Fruit fly (Drosophila melanogaster) whole organism, embryonic: ENCODE results near the gene Nepl20.

Experiments
- Antp ChIP-seq: fragments of 200-800 bp; sonication (Bioruptor generic); optimal IDR thresholded peaks from 3 replicates; lab custom pipeline; 2016; ENCODE audit warnings: missing biosample characterization, missing genetic modification characterization
- Bgb ChIP-seq: fragments of 200-800 bp; sonication (Bioruptor generic); IDR thresholded peaks from 2 replicates; pipeline ENCODE4 v1.3.6; 2022; ENCODE audit warnings: missing biosample characterization, missing genetic modification characterization; ENCODE audit not compliant: partially characterized antibody
- CG10654 ChIP-seq: fragments of 200-800 bp; sonication (Bioruptor generic); optimal IDR thresholded peaks from 2 replicates; lab custom pipeline; 2016; ENCODE audit warnings: missing biosample characterization, missing genetic modification characterization
- CG10979 ChIP-seq: fragments of 200-800 bp; sonication (Bioruptor generic); optimal IDR thresholded peaks from 2 replicates; lab custom pipeline; 2018; ENCODE audit warnings: missing biosample characterization, mild to moderate bottlenecking, missing genetic modification characterization, moderate library complexity
- CG11695 ChIP-seq: fragments of 200-800 bp; sonication (Bioruptor generic); IDR thresholded peaks from 3 replicates; pipeline ENCODE4 v1.3.6; 2022; ENCODE audit warnings: missing biosample characterization, missing genetic modification characterization
- CG12236 ChIP-seq: fragments of 200-800 bp; sonication (Bioruptor generic); optimal IDR thresholded peaks from 2 replicates; lab custom pipeline; 2016; ENCODE audit warnings: missing biosample characterization, missing genetic modification characterization
- CG1233 ChIP-seq: fragments of 200-800 bp; sonication (Bioruptor generic); optimal IDR thresholded peaks from 4 replicates; lab custom pipeline; 2018; ENCODE audit warnings: missing biosample characterization, mild to moderate bottlenecking, missing genetic modification characterization
- CG12391 ChIP-seq: fragments of 200-800 bp; sonication (Bioruptor generic); optimal IDR thresholded peaks from 3 replicates; lab custom pipeline; 2018; ENCODE audit warnings: missing biosample characterization, mild to moderate bottlenecking, missing genetic modification characterization, moderate library complexity
- CG1529 ChIP-seq: fragments of 200-800 bp; sonication (Bioruptor generic); optimal IDR thresholded peaks from 3 replicates; lab custom pipeline; 2018; ENCODE audit warnings: missing biosample characterization, missing genetic modification characterization
- CG16779 ChIP-seq: fragments of 200-800 bp; sonication (Bioruptor generic); IDR thresholded peaks from 2 replicates; pipeline ENCODE4 v1.3.6; 2022; ENCODE audit warnings: missing biosample characterization, missing genetic modification characterization
- CG17361 ChIP-seq: fragments of 200-800 bp; sonication (Bioruptor generic); IDR thresholded peaks from 3 replicates; pipeline ENCODE4 v1.3.6; 2022; ENCODE audit warnings: missing biosample characterization, missing genetic modification characterization
- CG17385 ChIP-seq: fragments of 200-800 bp; sonication (Bioruptor generic); optimal IDR thresholded peaks from 3 replicates; lab custom pipeline; 2018; ENCODE audit warnings: missing biosample characterization, mild to moderate bottlenecking, missing genetic modification characterization
- CG2199 ChIP-seq: fragments of 200-800 bp; sonication (Bioruptor generic); IDR thresholded peaks from 3 replicates; pipeline ENCODE4 v1.3.6; 2022; ENCODE audit warnings: missing biosample characterization, missing genetic modification characterization
- CG31388 ChIP-seq: fragments of 200-800 bp; sonication (Bioruptor generic); optimal IDR thresholded peaks from 2 replicates; lab custom pipeline; 2016; ENCODE audit warnings: missing biosample characterization, missing genetic modification characterization
- CG34376 ChIP-seq: fragments of 200-800 bp; sonication (Bioruptor generic); optimal IDR thresholded peaks from 2 replicates; lab custom pipeline; 2018; ENCODE audit warnings: missing biosample characterization, mild to moderate bottlenecking, missing genetic modification characterization
- CG4404 ChIP-seq: fragments of 200-800 bp; sonication (Bioruptor generic); IDR thresholded peaks from 2 replicates; pipeline ENCODE4 v1.3.6; 2022; ENCODE audit warnings: missing biosample characterization, missing genetic modification characterization
- CG7357 ChIP-seq: fragments of 200-800 bp; sonication (Bioruptor generic); IDR thresholded peaks from 3 replicates; pipeline ENCODE4 v1.3.6; 2022; ENCODE audit warnings: missing biosample characterization, missing genetic modification characterization
- CG7556 ChIP-seq: fragments of 200-800 bp; sonication (Bioruptor generic); optimal IDR thresholded peaks from 2 replicates; lab custom pipeline; 2017; ENCODE audit warnings: missing biosample characterization, mild to moderate bottlenecking, missing genetic modification characterization
- CG7928 ChIP-seq: fragments of 200-800 bp; sonication (Bioruptor generic); optimal IDR thresholded peaks from 2 replicates; lab custom pipeline; 2017; ENCODE audit warnings: missing biosample characterization, mild to moderate bottlenecking, missing genetic modification characterization
- CG8089 ChIP-seq: fragments of 200-800 bp; sonication (Bioruptor generic); optimal IDR thresholded peaks from 3 replicates; lab custom pipeline; 2016; ENCODE audit warnings: missing biosample characterization, missing genetic modification characterization
- CG8944 ChIP-seq: fragments of 200-800 bp; sonication (Bioruptor generic); optimal IDR thresholded peaks from 3 replicates; lab custom pipeline; 2016; ENCODE audit warnings: missing biosample characterization, missing genetic modification characterization
- Elba2 ChIP-seq: fragments of 200-800 bp; sonication (Bioruptor generic); optimal IDR thresholded peaks from 3 replicates; lab custom pipeline; 2016; ENCODE audit warnings: missing biosample characterization, missing genetic modification characterization
- Ets65A ChIP-seq: fragments of 200-800 bp; sonication (Bioruptor generic); peaks from one replicate; lab custom pipeline; 2016; ENCODE audit warnings: missing biosample characterization, missing genetic modification characterization
- Fer2 ChIP-seq: fragments of 200-800 bp; sonication (Bioruptor generic); optimal IDR thresholded peaks from 2 replicates; lab custom pipeline; 2018; ENCODE audit warnings: missing biosample characterization, mild to moderate bottlenecking, missing genetic modification characterization, moderate library complexity
- Hmx ChIP-seq: fragments of 200-800 bp; sonication (Bioruptor generic); optimal IDR thresholded peaks from 2 replicates; lab custom pipeline; 2016; ENCODE audit warnings: missing biosample characterization, missing genetic modification characterization
- NC2α ChIP-seq: fragments of 200-800 bp; sonication (Bioruptor generic); optimal IDR thresholded peaks from 2 replicates; lab custom pipeline; 2016; ENCODE audit warnings: missing biosample characterization, missing genetic modification characterization
- Rx ChIP-seq: fragments of 200-800 bp; sonication (Bioruptor generic); IDR thresholded peaks from 2 replicates; pipeline ENCODE4 v1.3.6; 2022; ENCODE audit warnings: missing biosample characterization, missing genetic modification characterization
- Sox100B ChIP-seq: fragments of 200-800 bp; sonication (Bioruptor generic); optimal IDR thresholded peaks from 3 replicates; lab custom pipeline; 2018; ENCODE audit warnings: missing biosample characterization, mild to moderate bottlenecking, missing genetic modification characterization
- bcd ChIP-seq: fragments of 200-800 bp; sonication (Bioruptor generic); optimal IDR thresholded peaks from 2 replicates; lab custom pipeline; 2017; ENCODE audit warnings: missing biosample characterization, mild to moderate bottlenecking, missing genetic modification characterization
- cas ChIP-seq: fragments of 200-800 bp; sonication (Bioruptor generic); IDR thresholded peaks from 2 replicates; pipeline ENCODE4 v1.3.6; 2022; ENCODE audit warnings: missing biosample characterization, missing genetic modification characterization
- caup ChIP-seq: fragments of 200-800 bp; sonication (Bioruptor generic); optimal IDR thresholded peaks from 3 replicates; lab custom pipeline; 2017; ENCODE audit warnings: missing biosample characterization, mild to moderate bottlenecking, missing genetic modification characterization, moderate library complexity; ENCODE audit not compliant: severe bottlenecking
- croc ChIP-seq: fragments of 200-800 bp; sonication (Bioruptor generic); conservative IDR thresholded peaks from 3 replicates; pipeline ENCODE4 v1.3.6; 2022; ENCODE audit warnings: missing biosample characterization, missing genetic modification characterization
- crp ChIP-seq, 2 experiments: fragments of 200-800 bp; sonication (Bioruptor generic); optimal IDR thresholded peaks; 2 replicates in 1 of 2; 3 replicates in 1 of 2; lab custom pipeline; 2017; ENCODE audit warnings: missing biosample characterization in 2 of 2, missing genetic modification characterization in 2 of 2, mild to moderate bottlenecking in 1 of 2, moderate library complexity in 1 of 2
- dmrt11E ChIP-seq: fragments of 200-800 bp; sonication (Bioruptor generic); optimal IDR thresholded peaks from 3 replicates; lab custom pipeline; 2018; ENCODE audit warnings: missing biosample characterization, mild to moderate bottlenecking, missing genetic modification characterization, moderate library complexity
- fd64A ChIP-seq: fragments of 200-800 bp; sonication (Bioruptor generic); optimal IDR thresholded peaks from 3 replicates; lab custom pipeline; 2018; ENCODE audit warnings: missing biosample characterization, mild to moderate bottlenecking, missing genetic modification characterization
- h ChIP-seq: fragments of >200 bp; optimal IDR thresholded peaks from 2 replicates; lab custom pipeline; 2017
- her ChIP-seq: fragments of 200-800 bp; sonication (Bioruptor generic); optimal IDR thresholded peaks from 2 replicates; lab custom pipeline; 2016; ENCODE audit warnings: missing biosample characterization, missing genetic modification characterization
- hkb ChIP-seq, 2 experiments: fragments of 200-800 bp in 1 of 2; fragments of >200 bp in 1 of 2; sonication (Bioruptor generic) in 1 of 2; IDR thresholded peaks in 1 of 2; optimal IDR thresholded peaks in 1 of 2; 2 replicates each; pipeline versions ENCODE4 v1.3.6 to Lab custom; 2017 to 2022; ENCODE audit warnings: missing biosample characterization in 1 of 2, missing genetic modification characterization in 1 of 2
- jing ChIP-seq: fragments of 200-800 bp; sonication (Bioruptor generic); optimal IDR thresholded peaks from 2 replicates; lab custom pipeline; 2018; ENCODE audit warnings: missing biosample characterization, mild to moderate bottlenecking, missing genetic modification characterization
- kay ChIP-seq: fragments of 200-800 bp; sonication (Bioruptor generic); optimal IDR thresholded peaks from 2 replicates; lab custom pipeline; 2016; ENCODE audit warnings: missing biosample characterization, missing genetic modification characterization
- klu ChIP-seq: fragments of 200-800 bp; sonication (Bioruptor generic); IDR thresholded peaks from 2 replicates; pipeline ENCODE4 v1.3.6; 2022; ENCODE audit warnings: missing biosample characterization, missing genetic modification characterization
- lbe ChIP-seq: fragments of 200-800 bp; sonication (Bioruptor generic); optimal IDR thresholded peaks from 2 replicates; lab custom pipeline; 2016; ENCODE audit warnings: missing biosample characterization, mild to moderate bottlenecking, missing genetic modification characterization
- luna ChIP-seq: fragments of 200-800 bp; sonication (Bioruptor generic); optimal IDR thresholded peaks from 2 replicates; lab custom pipeline; 2016; ENCODE audit warnings: missing biosample characterization, missing genetic modification characterization
- org-1 ChIP-seq: fragments of 200-800 bp; sonication (Bioruptor generic); optimal IDR thresholded peaks from 2 replicates; lab custom pipeline; 2017; ENCODE audit warnings: missing biosample characterization, missing genetic modification characterization
- phol ChIP-seq: fragments of 200-800 bp; sonication (Bioruptor generic); optimal IDR thresholded peaks from 3 replicates; lab custom pipeline; 2018; ENCODE audit warnings: missing biosample characterization, mild to moderate bottlenecking, missing genetic modification characterization, moderate library complexity
- repo ChIP-seq: fragments of 200-800 bp; sonication (Bioruptor generic); optimal IDR thresholded peaks from 2 replicates; lab custom pipeline; 2016; ENCODE audit warnings: missing biosample characterization, missing genetic modification characterization
- slp2 ChIP-seq: fragments of 200-800 bp; sonication (Bioruptor generic); optimal IDR thresholded peaks from 2 replicates; lab custom pipeline; 2016; ENCODE audit warnings: missing biosample characterization, missing genetic modification characterization
- trh ChIP-seq: fragments of 200-800 bp; sonication (Bioruptor generic); optimal IDR thresholded peaks from 2 replicates; lab custom pipeline; 2016; ENCODE audit warnings: missing biosample characterization, missing genetic modification characterization
- usp ChIP-seq: fragments of >200 bp; optimal IDR thresholded peaks from 2 replicates; lab custom pipeline; 2017; ENCODE audit warnings: missing biosample characterization, missing genetic modification characterization
- yki ChIP-seq: fragments of >200 bp; optimal IDR thresholded peaks from 3 replicates; lab custom pipeline; 2018

Nepl20 gene

dm6 chr3R:28880066-28880842, at the start of gene Nepl20, which contains the start of gene Nepl19 (continued):
- TF ChIP-seq cas (GFP tag; lab: Robert Waterston, UW): peak; percentile 42; the same call in 1 of the 2 replicates
- TF ChIP-seq CG17361: peak; percentile 71; the same call in 2 of the 3 replicates
- TF ChIP-seq her (GFP tag; lab: Kevin White, UChicago): no peak
- TF ChIP-seq CG4404: peak; percentile 73
- TF ChIP-seq CG8944 (GFP tag; lab: Kevin White, UChicago): peak; percentile 14
- TF ChIP-seq h (lab: Kevin White, UChicago): no peak
- peak; percentile 20 for TF ChIP-seq Antp
- peak; percentile 80 for TF ChIP-seq org-1 (GFP tag; lab: Kevin White, UChicago)
- peak; percentile 73 for TF ChIP-seq CG17385
- peak; percentile 81 for TF ChIP-seq CG12391
- no peak for TF ChIP-seq CG2199
- TF ChIP-seq CG1529 (GFP tag; lab: Kevin White, UChicago): peak; percentile 55
- peak; percentile 22 for TF ChIP-seq trh (GFP tag; lab: Kevin White, UChicago)
- TF ChIP-seq luna (GFP tag; lab: Kevin White, UChicago): no peak
- TF ChIP-seq CG10979: peak; percentile 80
- TF ChIP-seq CG8089: no peak
- no peak for TF ChIP-seq CG12236 (GFP tag; lab: Kevin White, UChicago)
- TF ChIP-seq fd64A (GFP tag; lab: Kevin White, UChicago): peak; percentile 50
- TF ChIP-seq jing (GFP tag; lab: Kevin White, UChicago): peak; percentile 52
- no peak for TF ChIP-seq usp
- TF ChIP-seq CG7556 (GFP tag; lab: Kevin White, UChicago): peak; percentile 83
- TF ChIP-seq bcd (GFP tag; lab: Kevin White, UChicago): peak; percentile 83
- peak; percentile 64 for TF ChIP-seq Rx (GFP tag; lab: Robert Waterston, UW)
- peak; percentile 62; the same call in 1 of the 2 replicates for TF ChIP-seq CG16779
- TF ChIP-seq dmrt11E (tag; lab: Kevin White, UChicago): peak; percentile 81
- peak; percentile 71 for TF ChIP-seq CG7357 (GFP tag; lab: Robert Waterston, UW)
- peak; percentile 91 for TF ChIP-seq Ets65A (GFP tag; lab: Kevin White, UChicago)
- peak; percentile 86; the same call in 2 of the 3 replicates for TF ChIP-seq CG11695 (GFP tag; lab: Robert Waterston, UW)
- peak; percentile 78 for TF ChIP-seq phol (tag; lab: Kevin White, UChicago)
- peak; percentile 25 for TF ChIP-seq kay (GFP tag; lab: Kevin White, UChicago)
- peak in 1 of 2 experiments; percentile 9 for TF ChIP-seq crp (GFP tag; optimal IDR thresholded peaks at IDR 0.05; lab: Kevin White, UChicago)
- no peak for TF ChIP-seq yki (lab: Kevin White, UChicago)
- no peak for TF ChIP-seq hkb (optimal IDR thresholded peaks at IDR 0.05; lab: Kevin White, UChicago)
- TF ChIP-seq hkb (GFP tag; IDR thresholded peaks at IDR 0.05; lab: Robert Waterston, UW): peak; percentile 78
- peak; percentile 58 for TF ChIP-seq Sox100B (GFP tag; lab: Kevin White, UChicago)
- TF ChIP-seq CG34376 (GFP tag; lab: Kevin White, UChicago): peak; percentile 65
- TF ChIP-seq Fer2 (tag; lab: Kevin White, UChicago): peak; percentile 31
- peak; percentile 47; the same call in 1 of the 2 replicates for TF ChIP-seq klu (GFP tag; lab: Robert Waterston, UW)
- peak; percentile 78 for TF ChIP-seq lbe (GFP tag; lab: Kevin White, UChicago)
- TF ChIP-seq slp2 (GFP tag; lab: Kevin White, UChicago): no peak
- peak; percentile 43 for TF ChIP-seq CG31388
- TF ChIP-seq Hmx: no peak
- peak; percentile 30 for TF ChIP-seq CG7928 (GFP tag; lab: Kevin White, UChicago)
- peak; percentile 78 for TF ChIP-seq caup (GFP tag; lab: Kevin White, UChicago)
- TF ChIP-seq CG10654: peak; percentile 68
- peak; percentile 76 for TF ChIP-seq CG1233 (GFP tag; lab: Kevin White, UChicago)
- TF ChIP-seq Elba2 (GFP tag; lab: Kevin White, UChicago): no peak
- no peak for TF ChIP-seq repo (GFP tag; lab: Kevin White, UChicago)
- TF ChIP-seq Bgb (GFP tag; lab: Robert Waterston, UW): no peak
- TF ChIP-seq NC2α (GFP tag; lab: Kevin White, UChicago): no peak
- TF ChIP-seq croc (GFP tag; lab: Robert Waterston, UW): peak; percentile 72
